Worm (Caenorhabditis elegans) whole organism, L4/young adult: ENCODE data around the gene ZK616.61.

ENCODE experiments used
- dao-5 ChIP-seq: sonication (generic microtip); optimal IDR thresholded peaks from 2 replicates; lab custom pipeline; 2016; ENCODE audit warnings: missing genotype, missing genetic modification characterization, moderate library complexity, missing compliant biosample characterization
- him-1 ChIP-seq: sonication (generic microtip); optimal IDR thresholded peaks from 2 replicates; lab custom pipeline; 2016; ENCODE audit warnings: missing genotype, missing genetic modification reagents, missing genetic modification characterization, missing compliant biosample characterization

DNA sequence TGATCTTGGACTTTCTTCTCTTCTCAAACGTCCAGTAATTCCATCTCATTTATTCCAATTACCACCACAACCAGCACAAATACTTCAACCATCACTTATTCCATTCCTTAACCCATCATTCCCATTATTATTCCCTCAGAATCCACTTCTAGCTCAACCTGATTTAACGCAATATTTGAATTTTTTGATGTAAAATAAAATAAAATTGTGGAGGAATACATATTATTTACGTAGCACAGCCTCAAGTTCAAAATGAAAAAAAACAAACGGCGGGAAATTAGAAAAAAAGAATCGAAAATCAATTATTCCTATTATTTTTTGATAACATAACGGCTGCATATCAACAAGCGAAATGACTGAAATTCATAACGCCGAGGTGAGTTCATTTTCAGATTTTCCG lies at the start of gene ZK616.61:
- TF ChIP-seq him-1 (tag; lab: Kevin White, UChicago): no peak
- no peak for TF ChIP-seq dao-5 (tag; lab: Kevin White, UChicago)
